In the genomic region with DNA sequence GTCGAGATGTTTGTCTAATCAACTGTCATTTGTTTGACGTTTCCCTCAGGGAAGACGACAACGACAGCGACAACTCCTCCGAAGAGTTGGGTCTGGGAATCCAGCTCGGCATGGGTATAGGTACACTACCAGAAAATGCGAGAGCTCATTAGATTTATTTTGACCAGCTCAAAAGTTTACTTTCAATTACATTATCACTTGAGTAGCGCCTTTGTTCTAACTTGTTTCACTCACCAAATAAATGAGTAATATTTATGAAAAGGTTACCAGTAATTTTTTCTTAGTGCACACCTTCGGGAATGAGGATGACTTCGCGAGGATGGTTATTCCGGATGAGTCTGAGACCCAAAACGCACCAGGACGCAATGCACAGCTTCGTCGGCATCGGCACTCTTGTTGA, we compare ENCODE assay signal across 1 fruit fly cellular context.
A peak's percentile ranks its signal among the peaks of the same experiment; 100 is the strongest.
TF ChIP-seq lines count a peak whose summit lies in the region.

No protein-coding gene starts in this region.

TF ChIP-seq in whole organism, embryonic, 481 proteins besides CTCF, POLR2A, EP300 and RAD21 (continued from another document and continues in another):
- TF ChIP-seq Nf-YC (tag; optimal IDR thresholded peaks at IDR 0.05; lab: Kevin White, UChicago) = no peak
- TF ChIP-seq so (GFP tag; IDR thresholded peaks at IDR 0.05; lab: Robert Waterston, UW) = 0 out of 3 replicates have a peak, but pooled peaks have one; percentile 18
- TF ChIP-seq CG17802 (tag; optimal IDR thresholded peaks at IDR 0.05; lab: Kevin White, UChicago) = peak; percentile 56
- peak; percentile 37 for TF ChIP-seq CG10267 (tag; optimal IDR thresholded peaks at IDR 0.05; lab: Kevin White, UChicago)
- TF ChIP-seq Dfd (GFP tag; optimal IDR thresholded peaks at IDR 0.05; lab: Kevin White, UChicago) = no peak
- TF ChIP-seq CG12744 (GFP tag; optimal IDR thresholded peaks at IDR 0.05; lab: Kevin White, UChicago) = no peak
- TF ChIP-seq Ravus (GFP tag; IDR thresholded peaks at IDR 0.05; lab: Robert Waterston, UW) = no peak
- peak; percentile 37 for TF ChIP-seq CG8281 (tag; optimal IDR thresholded peaks at IDR 0.05; lab: Kevin White, UChicago)
- no peak for TF ChIP-seq fru (optimal IDR thresholded peaks at IDR 0.05; lab: Kevin White, UChicago)
- TF ChIP-seq CG10209 (GFP tag; optimal IDR thresholded peaks at IDR 0.05; lab: Kevin White, UChicago) = peak; percentile 51
- peak; percentile 28 for TF ChIP-seq gcm (GFP tag; optimal IDR thresholded peaks at IDR 0.05; lab: Kevin White, UChicago)
- no peak for TF ChIP-seq vfl (GFP tag; optimal IDR thresholded peaks at IDR 0.05; lab: Kevin White, UChicago)
- no peak for TF ChIP-seq CG9797 (GFP tag; optimal IDR thresholded peaks at IDR 0.05; lab: Kevin White, UChicago)
- TF ChIP-seq CG17612 (GFP tag; IDR thresholded peaks at IDR 0.05; lab: Robert Waterston, UW) = no peak
- TF ChIP-seq dm (GFP tag; optimal IDR thresholded peaks at IDR 0.05; lab: Kevin White, UChicago) = no peak
- TF ChIP-seq CG7745 (tag; optimal IDR thresholded peaks at IDR 0.05; lab: Kevin White, UChicago) = no peak
- no peak for TF ChIP-seq Dek (tag; optimal IDR thresholded peaks at IDR 0.05; lab: Kevin White, UChicago)
- TF ChIP-seq CG34376 (GFP tag; optimal IDR thresholded peaks at IDR 0.05; lab: Kevin White, UChicago) = no peak
- no peak for TF ChIP-seq hth (optimal IDR thresholded peaks at IDR 0.05; lab: Kevin White, UChicago)
- TF ChIP-seq Blimp-1 (GFP tag; optimal IDR thresholded peaks at IDR 0.05; lab: Kevin White, UChicago) = peak; percentile 54
- peak; percentile 75 for TF ChIP-seq CG17359 (tag; optimal IDR thresholded peaks at IDR 0.05; lab: Kevin White, UChicago)
- TF ChIP-seq CG10543 (GFP tag; optimal IDR thresholded peaks at IDR 0.05; lab: Kevin White, UChicago) = no peak
- peak; percentile 67 for TF ChIP-seq CG4820 (GFP tag; optimal IDR thresholded peaks at IDR 0.05; lab: Kevin White, UChicago)
- peak; percentile 24 for TF ChIP-seq Mad (GFP tag; optimal IDR thresholded peaks at IDR 0.05; lab: Kevin White, UChicago)
- no peak for TF ChIP-seq H15 (GFP tag; IDR thresholded peaks at IDR 0.05; lab: Robert Waterston, UW)
- TF ChIP-seq nmo (GFP tag; optimal IDR thresholded peaks at IDR 0.05; lab: Kevin White, UChicago) = peak; percentile 76
- no peak for TF ChIP-seq CG3281 (GFP tag; optimal IDR thresholded peaks at IDR 0.05; lab: Kevin White, UChicago)
- peak; percentile 23 for TF ChIP-seq Bdp1 (GFP tag; optimal IDR thresholded peaks at IDR 0.05; lab: Kevin White, UChicago)
- TF ChIP-seq Scr (GFP tag; IDR thresholded peaks at IDR 0.05; lab: Robert Waterston, UW; ENCODE audit: partially characterized antibody) = no peak
- TF ChIP-seq CG2875 (GFP tag; optimal IDR thresholded peaks at IDR 0.05; lab: Kevin White, UChicago) = peak; percentile 36
- TF ChIP-seq hbn (GFP tag; IDR thresholded peaks at IDR 0.05; lab: Robert Waterston, UW; ENCODE audit: partially characterized antibody) = no peak
- no peak for TF ChIP-seq CG2889 (GFP tag; IDR thresholded peaks at IDR 0.05; lab: Robert Waterston, UW)
- no peak for TF ChIP-seq CG3995 (GFP tag; optimal IDR thresholded peaks at IDR 0.05; lab: Kevin White, UChicago)
- peak; percentile 21; the same call in 1 of the 2 replicates for TF ChIP-seq stc (GFP tag; IDR thresholded peaks at IDR 0.05; lab: Robert Waterston, UW)
- TF ChIP-seq CG43689 (GFP tag; IDR thresholded peaks at IDR 0.05; lab: Robert Waterston, UW) = no peak
- TF ChIP-seq Ptx1 (GFP tag; IDR thresholded peaks at IDR 0.05; lab: Robert Waterston, UW) = peak; percentile 60; the same call in 1 of the 2 replicates
- TF ChIP-seq Kr (GFP tag; optimal IDR thresholded peaks at IDR 0.05; lab: Kevin White, UChicago) = no peak
- TF ChIP-seq CG14014 (GFP tag; IDR thresholded peaks at IDR 0.05; lab: Robert Waterston, UW) = peak; percentile 33; the same call in 1 of the 2 replicates
- TF ChIP-seq CG4854 (GFP tag; optimal IDR thresholded peaks at IDR 0.05; lab: Kevin White, UChicago) = no peak
- peak; percentile 51 for TF ChIP-seq tup (GFP tag; optimal IDR thresholded peaks at IDR 0.05; lab: Kevin White, UChicago)
- no peak for TF ChIP-seq z (GFP tag; IDR thresholded peaks at IDR 0.05; lab: Robert Waterston, UW)
- TF ChIP-seq HLH54F (GFP tag; optimal IDR thresholded peaks at IDR 0.05; lab: Kevin White, UChicago) = peak; percentile 33
- TF ChIP-seq CG17361 (GFP tag; IDR thresholded peaks at IDR 0.05; lab: Robert Waterston, UW) = peak; percentile 51; the same call in 1 of the 3 replicates
- TF ChIP-seq fu2 (GFP tag; optimal IDR thresholded peaks at IDR 0.05; lab: Kevin White, UChicago) = peak; percentile 8
- no peak for TF ChIP-seq exex (tag; optimal IDR thresholded peaks at IDR 0.05; lab: Kevin White, UChicago)
- peak; percentile 86 for TF ChIP-seq Deaf1 (tag; optimal IDR thresholded peaks at IDR 0.05; lab: Kevin White, UChicago)
- TF ChIP-seq ato (GFP tag; IDR thresholded peaks at IDR 0.05; lab: Robert Waterston, UW; ENCODE audit: partially characterized antibody) = no peak
- TF ChIP-seq CG11398 (GFP tag; optimal IDR thresholded peaks at IDR 0.05; lab: Kevin White, UChicago) = no peak
- peak; percentile 66; the same call in 1 of the 2 replicates for TF ChIP-seq CG14441 (GFP tag; IDR thresholded peaks at IDR 0.05; lab: Robert Waterston, UW)
- no peak for TF ChIP-seq pros (GFP tag; optimal IDR thresholded peaks at IDR 0.05; lab: Kevin White, UChicago)
- TF ChIP-seq dati (GFP tag; IDR thresholded peaks at IDR 0.05; lab: Robert Waterston, UW) = no peak
- TF ChIP-seq bigmax (GFP tag; optimal IDR thresholded peaks at IDR 0.05; lab: Kevin White, UChicago) = no peak
- TF ChIP-seq CG11504 (tag; optimal IDR thresholded peaks at IDR 0.05; lab: Kevin White, UChicago) = peak; percentile 67
- TF ChIP-seq Nf-YA (GFP tag; IDR thresholded peaks at IDR 0.05; lab: Robert Waterston, UW) = peak; percentile 22; the same call in 1 of the 2 replicates
- peak; percentile 95 for TF ChIP-seq sens (GFP tag; lab: Kevin White, UChicago)
- no peak for TF ChIP-seq ash1 (GFP tag; optimal IDR thresholded peaks at IDR 0.05; lab: Kevin White, UChicago)
- TF ChIP-seq CG16815 (GFP tag; optimal IDR thresholded peaks at IDR 0.05; lab: Kevin White, UChicago) = peak; percentile 47
- no peak for TF ChIP-seq oc (tag; optimal IDR thresholded peaks at IDR 0.05; lab: Kevin White, UChicago)
- peak; percentile 58 for TF ChIP-seq CG17829 (tag; optimal IDR thresholded peaks at IDR 0.05; lab: Kevin White, UChicago)
- no peak for TF ChIP-seq h (optimal IDR thresholded peaks at IDR 0.05; lab: Kevin White, UChicago)
- TF ChIP-seq schlank (tag; optimal IDR thresholded peaks at IDR 0.05; lab: Kevin White, UChicago) = peak; percentile 16
- no peak for TF ChIP-seq pfk (GFP tag; optimal IDR thresholded peaks at IDR 0.05; lab: Kevin White, UChicago)
- TF ChIP-seq CG17912 (GFP tag; optimal IDR thresholded peaks at IDR 0.05; lab: Kevin White, UChicago) = no peak
- 0 out of 2 replicates have a peak, but pooled peaks have one; percentile 13 for TF ChIP-seq Atf6 (GFP tag; IDR thresholded peaks at IDR 0.05; lab: Robert Waterston, UW)
- no peak for TF ChIP-seq CG9876 (GFP tag; optimal IDR thresholded peaks at IDR 0.05; lab: Kevin White, UChicago)
- TF ChIP-seq CG15601 (tag; optimal IDR thresholded peaks at IDR 0.05; lab: Kevin White, UChicago) = peak; percentile 44
- peak; percentile 24; the same call in 1 of the 2 replicates for TF ChIP-seq wor (GFP tag; IDR thresholded peaks at IDR 0.05; lab: Robert Waterston, UW)
- TF ChIP-seq Chrac-16 (GFP tag; optimal IDR thresholded peaks at IDR 0.05; lab: Kevin White, UChicago) = peak; percentile 17
- TF ChIP-seq CG10462 (GFP tag; optimal IDR thresholded peaks at IDR 0.05; lab: Kevin White, UChicago) = peak; percentile 50
- peak; percentile 43 for TF ChIP-seq Hmr (GFP tag; optimal IDR thresholded peaks at IDR 0.05; lab: Kevin White, UChicago)
- no peak for TF ChIP-seq Dll (GFP tag; IDR thresholded peaks at IDR 0.05; lab: Robert Waterston, UW; ENCODE audit: partially characterized antibody)
- no peak for TF ChIP-seq NFAT (GFP tag; IDR thresholded peaks at IDR 0.05; lab: Robert Waterston, UW)
- peak; percentile 44 for TF ChIP-seq CG2202 (tag; optimal IDR thresholded peaks at IDR 0.05; lab: Kevin White, UChicago)
- TF ChIP-seq pum (GFP tag; optimal IDR thresholded peaks at IDR 0.05; lab: Kevin White, UChicago) = peak; percentile 66
- TF ChIP-seq Hr51 (GFP tag; optimal IDR thresholded peaks at IDR 0.05; lab: Kevin White, UChicago) = peak in 1 of 2 experiments; percentile 60
- no peak for TF ChIP-seq CG12104 (GFP tag; optimal IDR thresholded peaks at IDR 0.05; lab: Kevin White, UChicago)
- TF ChIP-seq CG14965 (GFP tag; optimal IDR thresholded peaks at IDR 0.05; lab: Kevin White, UChicago; ENCODE audit: borderline replicate concordance) = no peak
- TF ChIP-seq CG9609 (GFP tag; optimal IDR thresholded peaks at IDR 0.05; lab: Kevin White, UChicago) = peak; percentile 39
- TF ChIP-seq CG14710 (tag; optimal IDR thresholded peaks at IDR 0.05; lab: Kevin White, UChicago) = peak; percentile 37
- TF ChIP-seq CG5953 (GFP tag; IDR thresholded peaks at IDR 0.05; lab: Robert Waterston, UW) = peak; percentile 40; the same call in 1 of the 2 replicates
- TF ChIP-seq ro (GFP tag; IDR thresholded peaks at IDR 0.05; lab: Robert Waterston, UW) = no peak
- TF ChIP-seq CG18599 (GFP tag; optimal IDR thresholded peaks at IDR 0.05; lab: Kevin White, UChicago) = peak; percentile 69
- no peak for TF ChIP-seq ab (GFP tag; optimal IDR thresholded peaks at IDR 0.05; lab: Kevin White, UChicago)
- TF ChIP-seq B-H2 (GFP tag; optimal IDR thresholded peaks at IDR 0.05; lab: Kevin White, UChicago) = no peak
- TF ChIP-seq scrt (GFP tag; optimal IDR thresholded peaks at IDR 0.05; lab: Kevin White, UChicago) = peak; percentile 12
- peak; percentile 68 for TF ChIP-seq PHDP (tag; optimal IDR thresholded peaks at IDR 0.05; lab: Kevin White, UChicago)
- no peak for TF ChIP-seq luna (GFP tag; optimal IDR thresholded peaks at IDR 0.05; lab: Kevin White, UChicago)
- TF ChIP-seq CG12769 (tag; optimal IDR thresholded peaks at IDR 0.05; lab: Kevin White, UChicago) = peak; percentile 63
- peak; percentile 38 for TF ChIP-seq CG12236 (GFP tag; optimal IDR thresholded peaks at IDR 0.05; lab: Kevin White, UChicago)
- peak; percentile 48 for TF ChIP-seq HLH3B (GFP tag; IDR thresholded peaks at IDR 0.05; lab: Robert Waterston, UW)
- TF ChIP-seq run (tag; optimal IDR thresholded peaks at IDR 0.05; lab: Kevin White, UChicago) = no peak
- TF ChIP-seq CG12391 (tag; optimal IDR thresholded peaks at IDR 0.05; lab: Kevin White, UChicago) = peak; percentile 65
- peak; percentile 67 for TF ChIP-seq slp2 (GFP tag; optimal IDR thresholded peaks at IDR 0.05; lab: Kevin White, UChicago)
- no peak for TF ChIP-seq psq (GFP tag; optimal IDR thresholded peaks at IDR 0.05; lab: Kevin White, UChicago)
- no peak for TF ChIP-seq YL-1 (GFP tag; optimal IDR thresholded peaks at IDR 0.05; lab: Kevin White, UChicago)
- TF ChIP-seq CG1647 (GFP tag; optimal IDR thresholded peaks at IDR 0.05; lab: Kevin White, UChicago) = peak; percentile 44
- no peak for TF ChIP-seq ac (GFP tag; optimal IDR thresholded peaks at IDR 0.05; lab: Kevin White, UChicago)
- TF ChIP-seq CG16813 (GFP tag; IDR thresholded peaks at IDR 0.05; lab: Robert Waterston, UW; ENCODE audit: partially characterized antibody) = no peak
- peak; percentile 61 for TF ChIP-seq E2f1 (GFP tag; IDR thresholded peaks at IDR 0.05; lab: Robert Waterston, UW)
- peak; percentile 12 for TF ChIP-seq Dip3 (GFP tag; optimal IDR thresholded peaks at IDR 0.05; lab: Kevin White, UChicago)
- TF ChIP-seq Lhr (GFP tag; optimal IDR thresholded peaks at IDR 0.05; lab: Kevin White, UChicago) = peak; percentile 24
- TF ChIP-seq grau (tag; optimal IDR thresholded peaks at IDR 0.05; lab: Kevin White, UChicago) = peak; percentile 63
- TF ChIP-seq CG12942 (GFP tag; optimal IDR thresholded peaks at IDR 0.05; lab: Kevin White, UChicago) = peak; percentile 11
- no peak for TF ChIP-seq slou (GFP tag; optimal IDR thresholded peaks at IDR 0.05; lab: Kevin White, UChicago)
- TF ChIP-seq Bgb (GFP tag; IDR thresholded peaks at IDR 0.05; lab: Robert Waterston, UW; ENCODE audit: partially characterized antibody) = no peak
- TF ChIP-seq CG6854 (GFP tag; optimal IDR thresholded peaks at IDR 0.05; lab: Kevin White, UChicago) = no peak
- TF ChIP-seq lmd (GFP tag; IDR thresholded peaks at IDR 0.05; lab: Robert Waterston, UW) = peak; percentile 46
- TF ChIP-seq sima (GFP tag; optimal IDR thresholded peaks at IDR 0.05; lab: Kevin White, UChicago) = no peak
- no peak for TF ChIP-seq zen (tag; optimal IDR thresholded peaks at IDR 0.05; lab: Kevin White, UChicago)
- peak; percentile 29 for TF ChIP-seq CG12071 (GFP tag; optimal IDR thresholded peaks at IDR 0.05; lab: Kevin White, UChicago)
- no peak for TF ChIP-seq inv (GFP tag; IDR thresholded peaks at IDR 0.05; lab: Robert Waterston, UW; ENCODE audit: partially characterized antibody)
- TF ChIP-seq Asciz (GFP tag; optimal IDR thresholded peaks at IDR 0.05; lab: Kevin White, UChicago) = peak; percentile 33
- peak; percentile 22 for TF ChIP-seq disco-r (GFP tag; optimal IDR thresholded peaks at IDR 0.05; lab: Kevin White, UChicago)
- TF ChIP-seq bowl (GFP tag; IDR thresholded peaks at IDR 0.05; lab: Robert Waterston, UW) = no peak
- TF ChIP-seq Oli (tag; optimal IDR thresholded peaks at IDR 0.05; lab: Kevin White, UChicago) = peak; percentile 61
- no peak for TF ChIP-seq gsb (GFP tag; IDR thresholded peaks at IDR 0.05; lab: Robert Waterston, UW)
- peak; percentile 47 for TF ChIP-seq Sox100B (GFP tag; optimal IDR thresholded peaks at IDR 0.05; lab: Kevin White, UChicago)
- TF ChIP-seq mirr (GFP tag; optimal IDR thresholded peaks at IDR 0.05; lab: Kevin White, UChicago) = no peak
- TF ChIP-seq insv (GFP tag; optimal IDR thresholded peaks at IDR 0.05; lab: Kevin White, UChicago) = no peak
- TF ChIP-seq Rfx (GFP tag; IDR thresholded peaks at IDR 0.05; lab: Robert Waterston, UW) = peak; percentile 39
- TF ChIP-seq CG31388 (GFP tag; optimal IDR thresholded peaks at IDR 0.05; lab: Kevin White, UChicago) = peak; percentile 48
- TF ChIP-seq trem (tag; optimal IDR thresholded peaks at IDR 0.05; lab: Kevin White, UChicago) = peak; percentile 39
- TF ChIP-seq chif (GFP tag; optimal IDR thresholded peaks at IDR 0.05; lab: Kevin White, UChicago) = peak; percentile 69 to 74
- TF ChIP-seq MTF-1 (GFP tag; optimal IDR thresholded peaks at IDR 0.05; lab: Kevin White, UChicago; ENCODE audit: borderline replicate concordance) = no peak
- TF ChIP-seq lov (optimal IDR thresholded peaks at IDR 0.05; lab: Kevin White, UChicago) = no peak
- no peak for TF ChIP-seq lov (GFP tag; IDR thresholded peaks at IDR 0.05; lab: Robert Waterston, UW)
- peak; percentile 49; the same call in 1 of the 2 replicates for TF ChIP-seq ara (GFP tag; IDR thresholded peaks at IDR 0.05; lab: Robert Waterston, UW)
- peak; percentile 43 for TF ChIP-seq repo (GFP tag; optimal IDR thresholded peaks at IDR 0.05; lab: Kevin White, UChicago)
